Fruit fly (Drosophila melanogaster): ENCODE results near the gene CG14626.
A peak's percentile ranks its signal among the peaks of the same experiment; 100 is the strongest.

CG14626 gene

dm6 chrX:1171018-1171417, 13.6 kb upstream of the CG14626 start (continued):
- TF ChIP-seq CG1832 (GFP tag; optimal IDR thresholded peaks at IDR 0.05): no peak
- peak; percentile 71 for TF ChIP-seq CG11504 (tag; optimal IDR thresholded peaks at IDR 0.05)
- TF ChIP-seq Meics (GFP tag; optimal IDR thresholded peaks at IDR 0.05): peak; percentile 74
- TF ChIP-seq CG13775 (GFP tag; optimal IDR thresholded peaks at IDR 0.05): peak; percentile 51
- no peak for TF ChIP-seq CG5180 (GFP tag; optimal IDR thresholded peaks at IDR 0.05)
- TF ChIP-seq dimm (GFP tag; IDR thresholded peaks at IDR 0.05): no peak
- TF ChIP-seq HLH3B (GFP tag; IDR thresholded peaks at IDR 0.05): no peak
- TF ChIP-seq sc (optimal IDR thresholded peaks at IDR 0.05): no peak
- TF ChIP-seq sc (GFP tag; optimal IDR thresholded peaks at IDR 0.05): no peak
- no peak for TF ChIP-seq CG11696 (GFP tag; IDR thresholded peaks at IDR 0.05)
- no peak for TF ChIP-seq CG42726 (GFP tag; IDR thresholded peaks at IDR 0.05; ENCODE audit: partially characterized antibody)
- TF ChIP-seq Ets65A (GFP tag): peak; percentile 60
- no peak for TF ChIP-seq sim (GFP tag; IDR thresholded peaks at IDR 0.05)
- TF ChIP-seq hth (optimal IDR thresholded peaks at IDR 0.05): no peak
- TF ChIP-seq CG6272 (GFP tag; IDR thresholded peaks at IDR 0.05): no peak
- TF ChIP-seq Neu2 (GFP tag; optimal IDR thresholded peaks at IDR 0.05; ENCODE audit: borderline replicate concordance): no peak
- no peak for TF ChIP-seq CG14050 (GFP tag; IDR thresholded peaks at IDR 0.05)
- TF ChIP-seq CG3838 (GFP tag; optimal IDR thresholded peaks at IDR 0.05): no peak
- TF ChIP-seq CG17385 (GFP tag; optimal IDR thresholded peaks at IDR 0.05): peak; percentile 51
- TF ChIP-seq CG3407 (GFP tag; optimal IDR thresholded peaks at IDR 0.05): no peak
- no peak for TF ChIP-seq CG2889 (GFP tag; IDR thresholded peaks at IDR 0.05)
- TF ChIP-seq Tbp (GFP tag; optimal IDR thresholded peaks at IDR 0.05): no peak
- peak; percentile 72 for TF ChIP-seq gem (tag; optimal IDR thresholded peaks at IDR 0.05)
- no peak for TF ChIP-seq gt (GFP tag; IDR thresholded peaks at IDR 0.05)
- TF ChIP-seq fd96Cb (tag; optimal IDR thresholded peaks at IDR 0.05): no peak
- no peak for TF ChIP-seq CG14860 (GFP tag; IDR thresholded peaks at IDR 0.05; ENCODE audit: partially characterized antibody)
- no peak for TF ChIP-seq CG6813 (GFP tag; optimal IDR thresholded peaks at IDR 0.05)
- no peak for TF ChIP-seq ac (GFP tag; optimal IDR thresholded peaks at IDR 0.05)
- no peak for TF ChIP-seq CG11093 (GFP tag; IDR thresholded peaks at IDR 0.05)
- no peak for TF ChIP-seq CG1603 (tag; optimal IDR thresholded peaks at IDR 0.05)
- TF ChIP-seq az2 (GFP tag; optimal IDR thresholded peaks at IDR 0.05): peak; percentile 2
- TF ChIP-seq z (GFP tag; IDR thresholded peaks at IDR 0.05): no peak
- no peak for TF ChIP-seq CG8089 (GFP tag; optimal IDR thresholded peaks at IDR 0.05)
- peak; percentile 48 for TF ChIP-seq CG1233 (GFP tag; optimal IDR thresholded peaks at IDR 0.05)
- peak; percentile 49 for TF ChIP-seq sug (tag; optimal IDR thresholded peaks at IDR 0.05)
- no peak for TF ChIP-seq CG9876 (GFP tag; optimal IDR thresholded peaks at IDR 0.05)
- TF ChIP-seq CG17361 (GFP tag; IDR thresholded peaks at IDR 0.05): peak; percentile 59
- TF ChIP-seq CG4730 (GFP tag; IDR thresholded peaks at IDR 0.05): no peak
- no peak for TF ChIP-seq trem (tag; optimal IDR thresholded peaks at IDR 0.05)
- peak; percentile 76 for TF ChIP-seq CG2678 (tag; optimal IDR thresholded peaks at IDR 0.05)
- TF ChIP-seq CG7372 (GFP tag; IDR thresholded peaks at IDR 0.05): no peak; the same call in 1 of the 2 replicates
- TF ChIP-seq dmrt11E (tag; optimal IDR thresholded peaks at IDR 0.05): peak; percentile 27
- TF ChIP-seq CG32772 (GFP tag; IDR thresholded peaks at IDR 0.05): no peak
- TF ChIP-seq jing (GFP tag; optimal IDR thresholded peaks at IDR 0.05): no peak
- no peak for TF ChIP-seq ap (GFP tag; IDR thresholded peaks at IDR 0.05)
- no peak for TF ChIP-seq Bteb2 (GFP tag; optimal IDR thresholded peaks at IDR 0.05)
- no peak for TF ChIP-seq exex (tag; optimal IDR thresholded peaks at IDR 0.05)
- no peak for TF ChIP-seq Atf3 (GFP tag; optimal IDR thresholded peaks at IDR 0.05)
- TF ChIP-seq CG10654 (GFP tag; optimal IDR thresholded peaks at IDR 0.05): no peak
- TF ChIP-seq CG10366 (GFP tag; IDR thresholded peaks at IDR 0.05): no peak
- no peak for TF ChIP-seq ERR (GFP tag; optimal IDR thresholded peaks at IDR 0.05)
- peak; percentile 8 for TF ChIP-seq CG10267 (tag; optimal IDR thresholded peaks at IDR 0.05)
- TF ChIP-seq CG7271 (tag; optimal IDR thresholded peaks at IDR 0.05): no peak

Measured in whole organism, embryonic.